Worm (Caenorhabditis elegans) whole organism, mixed stage, embryonic: Measurements from ENCODE around the gene F36D4.6.

Experiments
- M03D4.4 ChIP-seq: sonication (generic microtip); optimal IDR thresholded peaks from 2 replicates; lab custom pipeline; 2017; ENCODE audit warnings: mild to moderate bottlenecking, missing genetic modification characterization, missing compliant biosample characterization
- bed-3 ChIP-seq: fragments of 200-800 bp; sonication (Bioruptor generic); optimal IDR thresholded peaks from 3 replicates; lab custom pipeline; 2018; ENCODE audit warnings: mild to moderate bottlenecking, missing genetic modification characterization, moderate library complexity, missing compliant biosample characterization
- ceh-39 ChIP-seq: fragments of 150-350 bp; optimal IDR thresholded peaks from 2 replicates; lab custom pipeline; 2014; ENCODE audit warnings: missing biosample characterization, missing genetic modification characterization
- ceh-43 ChIP-seq: fragments of 200-800 bp; sonication (Bioruptor generic); optimal IDR thresholded peaks from 2 replicates; lab custom pipeline; 2018; ENCODE audit warnings: mild to moderate bottlenecking, missing genetic modification characterization, moderate library complexity, missing compliant biosample characterization
- ceh-83 ChIP-seq: fragments of 200-800 bp; sonication (Bioruptor generic); optimal IDR thresholded peaks from 2 replicates; lab custom pipeline; 2018; ENCODE audit warnings: mild to moderate bottlenecking, missing genetic modification characterization, missing compliant biosample characterization
- ces-1 ChIP-seq: fragments of 150-350 bp; optimal IDR thresholded peaks from 2 replicates; lab custom pipeline; 2014; ENCODE audit warnings: missing biosample characterization, missing genetic modification reagents, missing genetic modification characterization
- cnd-1 ChIP-seq: fragments of 200-800 bp; sonication (Bioruptor generic); optimal IDR thresholded peaks from 2 replicates; lab custom pipeline; 2018; ENCODE audit warnings: mild to moderate bottlenecking, missing genetic modification characterization, missing compliant biosample characterization
- drap-1 ChIP-seq: fragments of 200-800 bp; sonication (Bioruptor generic); optimal IDR thresholded peaks from 3 replicates; lab custom pipeline; 2018; ENCODE audit warnings: mild to moderate bottlenecking, missing genetic modification characterization, missing compliant biosample characterization
- elt-1 ChIP-seq: sonication (generic microtip); optimal IDR thresholded peaks from 2 replicates; lab custom pipeline; 2017; ENCODE audit warnings: missing genetic modification characterization, mild to moderate bottlenecking, missing compliant biosample characterization, antibody characterized with exemption, moderate library complexity, borderline replicate concordance; ENCODE audit not compliant: insufficient read depth
- elt-3 ChIP-seq: fragments of 150-350 bp; optimal IDR thresholded peaks from 2 replicates; lab custom pipeline; 2014; ENCODE audit warnings: missing biosample characterization, missing genetic modification characterization
- flh-1 ChIP-seq: fragments of 200-800 bp; sonication (Bioruptor generic); optimal IDR thresholded peaks from 2 replicates; lab custom pipeline; 2018; ENCODE audit warnings: mild to moderate bottlenecking, missing genetic modification characterization, moderate library complexity, missing compliant biosample characterization
- ham-2 ChIP-seq: fragments of 200-800 bp; sonication (Bioruptor generic); optimal IDR thresholded peaks from 2 replicates; lab custom pipeline; 2018; ENCODE audit warnings: mild to moderate bottlenecking, missing genetic modification characterization, missing compliant biosample characterization
- hlh-1 ChIP-seq: fragments of 150-350 bp; optimal IDR thresholded peaks from 2 replicates; lab custom pipeline; 2014; ENCODE audit warnings: missing biosample characterization, missing genetic modification reagents, missing genetic modification characterization
- lin-13 ChIP-seq: fragments of 150-350 bp; optimal IDR thresholded peaks from 2 replicates; lab custom pipeline; 2014; ENCODE audit warnings: missing biosample characterization, missing genetic modification characterization
- lin-32 ChIP-seq: fragments of 200-800 bp; sonication (Bioruptor generic); optimal IDR thresholded peaks from 2 replicates; lab custom pipeline; 2018; ENCODE audit warnings: mild to moderate bottlenecking, missing genetic modification characterization, missing compliant biosample characterization
- lsy-2 ChIP-seq: fragments of 150-350 bp; optimal IDR thresholded peaks from 2 replicates; lab custom pipeline; 2014; ENCODE audit warnings: missing biosample characterization, missing genetic modification characterization
- mab-5 ChIP-seq: fragments of 150-350 bp; optimal IDR thresholded peaks from 2 replicates; lab custom pipeline; 2014; ENCODE audit warnings: missing biosample characterization, missing genetic modification characterization
- mep-1 ChIP-seq: fragments of 150-350 bp; optimal IDR thresholded peaks from 2 replicates; lab custom pipeline; 2017; ENCODE audit warnings: missing biosample characterization, missing genetic modification reagents, missing genetic modification characterization, inconsistent platforms
- mls-2 ChIP-seq: sonication (generic microtip); optimal IDR thresholded peaks from 2 replicates; lab custom pipeline; 2016; ENCODE audit warnings: mild to moderate bottlenecking, missing genetic modification characterization, moderate library complexity, missing compliant biosample characterization
- nhr-12 ChIP-seq: fragments of 150-350 bp; optimal IDR thresholded peaks from 2 replicates; lab custom pipeline; 2014; ENCODE audit warnings: missing biosample characterization, missing genetic modification characterization
- nhr-2 ChIP-seq: fragments of 150-350 bp; optimal IDR thresholded peaks from 2 replicates; lab custom pipeline; 2014; ENCODE audit warnings: missing biosample characterization, missing genetic modification characterization
- nhr-237 ChIP-seq: fragments of 150-350 bp; optimal IDR thresholded peaks from 2 replicates; lab custom pipeline; 2014; ENCODE audit warnings: missing biosample characterization, missing genetic modification characterization
- nhr-28 ChIP-seq: fragments of 150-350 bp; optimal IDR thresholded peaks from 2 replicates; lab custom pipeline; 2014; ENCODE audit warnings: missing biosample characterization, missing genetic modification characterization
- nhr-76 ChIP-seq: sonication (generic microtip); optimal IDR thresholded peaks from 2 replicates; lab custom pipeline; 2017; ENCODE audit warnings: missing biosample characterization, missing genetic modification characterization
- pha-4 ChIP-seq: fragments of 150-350 bp; optimal IDR thresholded peaks from 2 replicates; lab custom pipeline; 2018; ENCODE audit warnings: missing biosample characterization, missing genetic modification reagents, missing genetic modification characterization
- sem-2 ChIP-seq: fragments of 200-800 bp; sonication (Bioruptor generic); optimal IDR thresholded peaks from 2 replicates; lab custom pipeline; 2018; ENCODE audit warnings: mild to moderate bottlenecking, missing genetic modification characterization, missing compliant biosample characterization
- snpc-4 ChIP-seq: fragments of 150-350 bp; optimal IDR thresholded peaks from 2 replicates; lab custom pipeline; 2014; ENCODE audit warnings: missing biosample characterization, missing genetic modification characterization
- sptf-1 ChIP-seq: sonication (generic microtip); optimal IDR thresholded peaks from 2 replicates; lab custom pipeline; 2017; ENCODE audit warnings: mild to moderate bottlenecking, missing genetic modification characterization, moderate library complexity, missing compliant biosample characterization
- tbx-8 ChIP-seq: fragments of 200-800 bp; sonication (Bioruptor generic); optimal IDR thresholded peaks from 2 replicates; lab custom pipeline; 2018; ENCODE audit warnings: mild to moderate bottlenecking, missing genetic modification characterization, moderate library complexity, missing compliant biosample characterization
- unc-120 ChIP-seq: sonication (generic microtip); optimal IDR thresholded peaks from 2 replicates; lab custom pipeline; 2017; ENCODE audit warnings: missing genetic modification characterization, missing compliant biosample characterization; ENCODE audit not compliant: poor library complexity, severe bottlenecking
- unc-39 ChIP-seq: fragments of 150-350 bp; optimal IDR thresholded peaks from 2 replicates; lab custom pipeline; 2014; ENCODE audit warnings: missing biosample characterization, missing genetic modification characterization
- zip-8 ChIP-seq: fragments of 150-350 bp; optimal IDR thresholded peaks from 2 replicates; lab custom pipeline; 2014; ENCODE audit warnings: missing biosample characterization, missing genetic modification characterization
- ztf-11 ChIP-seq: fragments of 150-350 bp; optimal IDR thresholded peaks from 2 replicates; lab custom pipeline; 2014; ENCODE audit warnings: missing biosample characterization, missing genetic modification characterization

The F36D4.6 gene

DNA sequence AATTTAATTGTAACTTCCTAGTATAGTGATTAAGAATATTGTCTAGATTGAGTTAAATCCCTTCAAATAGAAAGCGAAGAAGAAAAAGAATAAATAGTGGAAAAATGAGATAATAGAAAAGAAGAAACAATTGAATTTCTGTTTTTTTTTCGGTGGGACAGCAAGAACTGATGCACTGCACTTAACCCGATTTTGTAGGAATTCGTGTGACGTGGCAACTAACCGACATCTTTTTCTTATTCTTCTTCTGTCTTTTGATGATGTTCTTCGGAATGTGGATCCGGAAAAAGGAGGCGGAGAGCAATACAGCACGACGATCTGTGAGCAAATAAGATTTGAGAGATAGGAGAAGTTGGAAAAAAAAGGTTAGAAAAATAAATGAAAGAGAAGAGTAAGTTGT is 18.1 kb downstream of the F36D4.6 start:
- TF ChIP-seq nhr-12 (tag; lab: Kevin White, UChicago) (no peak), pha-4 (tag; lab: Kevin White, UChicago) (no peak), ces-1 (peak; percentile 21)

ce11 chrV:9406890-9407289 is 20.1 kb downstream of the F36D4.6 start:
- no peak for TF ChIP-seq nhr-76 (tag; lab: Kevin White, UChicago)
- no peak for TF ChIP-seq nhr-28 (tag; lab: Kevin White, UChicago)
- TF ChIP-seq elt-1, result no peak
- TF ChIP-seq zip-8 (tag; lab: Kevin White, UChicago), result no peak
- no peak for TF ChIP-seq tbx-8 (GFP tag; lab: Kevin White, UChicago)
- TF ChIP-seq ceh-83 (GFP tag; lab: Kevin White, UChicago), result no peak
- TF ChIP-seq drap-1 (GFP tag; lab: Kevin White, UChicago), result no peak
- no peak for TF ChIP-seq ceh-39

ce11 chrV:9399886-9400373 is 27.0 kb downstream of the F36D4.6 start, which contains the start of gene trpp-4:
TSS of gene trpp-4 (plus strand) at chrV:9400327.
- TF ChIP-seq pha-4 (tag; lab: Kevin White, UChicago) (no peak), unc-39 (tag; lab: Kevin White, UChicago) (no peak), lsy-2 (tag; lab: Kevin White, UChicago) (no peak), ham-2 (GFP tag; lab: Kevin White, UChicago) (no peak), elt-3 (tag; lab: Kevin White, UChicago) (no peak), mab-5 (tag; lab: Kevin White, UChicago) (no peak), unc-120 (no peak), elt-1 (no peak), ces-1 (peak; percentile 85)

- TF ChIP-seq ham-2 (GFP tag; lab: Kevin White, UChicago) (peak; percentile 90), drap-1 (GFP tag; lab: Kevin White, UChicago) (no peak), mab-5 (tag; lab: Kevin White, UChicago) (no peak), mls-2 (tag; lab: Kevin White, UChicago) (peak; percentile 51), lin-32 (GFP tag; lab: Kevin White, UChicago) (no peak), unc-120 (no peak), ceh-43 (GFP tag; lab: Kevin White, UChicago) (peak; percentile 45)
Observed at ce11 chrV:9394938-9395639, 31.9 kb downstream of the F36D4.6 start.

DNA sequence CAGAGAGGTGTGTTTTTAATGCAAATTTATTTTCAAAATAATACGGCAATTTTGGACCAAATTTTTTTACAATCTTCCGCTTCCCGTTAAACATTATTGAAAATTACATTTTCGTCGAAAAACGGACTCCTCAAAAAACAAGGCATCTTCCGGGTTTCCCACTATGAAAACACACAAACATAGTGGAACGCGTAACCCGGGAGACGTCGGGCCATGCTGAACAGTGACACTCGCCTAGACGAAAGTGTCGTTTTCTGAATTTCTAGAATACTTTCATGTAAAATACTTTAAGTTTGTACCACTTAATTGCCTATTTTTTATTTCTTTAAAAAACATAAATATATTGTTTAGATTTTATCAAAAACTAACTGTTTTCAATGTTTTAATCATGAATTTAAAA is 35.0 kb downstream of the F36D4.6 start:
- TF ChIP-seq nhr-2 (tag; lab: Kevin White, UChicago), result no peak
- no peak for TF ChIP-seq mab-5 (tag; lab: Kevin White, UChicago)
- TF ChIP-seq nhr-28 (tag; lab: Kevin White, UChicago), result no peak
- no peak for TF ChIP-seq nhr-76 (tag; lab: Kevin White, UChicago)
- no peak for TF ChIP-seq nhr-12 (tag; lab: Kevin White, UChicago)
- TF ChIP-seq hlh-1 (tag; lab: Kevin White, UChicago), result no peak
- TF ChIP-seq ham-2 (GFP tag; lab: Kevin White, UChicago), result no peak
- TF ChIP-seq elt-1, result no peak
- TF ChIP-seq lin-13, result no peak
- no peak for TF ChIP-seq flh-1 (GFP tag; lab: Kevin White, UChicago)
- no peak for TF ChIP-seq elt-3 (tag; lab: Kevin White, UChicago)

- no peak for TF ChIP-seq nhr-2 (tag; lab: Kevin White, UChicago)
- no peak for TF ChIP-seq M03D4.4
- TF ChIP-seq lin-13, result no peak
- no peak for TF ChIP-seq bed-3 (GFP tag; lab: Kevin White, UChicago)
- no peak for TF ChIP-seq ztf-11
- no peak for TF ChIP-seq elt-3 (tag; lab: Kevin White, UChicago)
- no peak for TF ChIP-seq sptf-1 (tag; lab: Kevin White, UChicago)
- no peak for TF ChIP-seq ceh-39
- TF ChIP-seq flh-1 (GFP tag; lab: Kevin White, UChicago), result no peak
- no peak for TF ChIP-seq sem-2 (GFP tag; lab: Kevin White, UChicago)
- no peak for TF ChIP-seq mep-1 (tag; lab: Kevin White, UChicago)
- no peak for TF ChIP-seq snpc-4
- TF ChIP-seq cnd-1 (tag; lab: Kevin White, UChicago), result no peak
- TF ChIP-seq lin-32 (GFP tag; lab: Kevin White, UChicago), result no peak
- TF ChIP-seq nhr-237, result no peak
- no peak for TF ChIP-seq nhr-28 (tag; lab: Kevin White, UChicago)
Observed at ce11 chrV:9386143-9386542, 40.8 kb downstream of the F36D4.6 start, which contains the start of gene hum-2. TSS of gene hum-2 (plus strand) at chrV:9386175.
